Worm (Caenorhabditis elegans) whole organism, L1 larva: ENCODE measurements around the gene clc-24.

Experiments
- nhr-19 ChIP-seq: fragments of 200-800 bp; sonication (Bioruptor generic); conservative IDR thresholded peaks from 2 replicates; pipeline ENCODE4 v1.3.6; 2022; ENCODE audit warnings: missing genetic modification characterization, missing compliant biosample characterization
- nhr-90 ChIP-seq: sonication (generic microtip); optimal IDR thresholded peaks from 2 replicates; lab custom pipeline; 2016; ENCODE audit warnings: mild to moderate bottlenecking, missing genetic modification characterization, missing compliant biosample characterization; ENCODE audit not compliant: poor library complexity
- skn-1 ChIP-seq: fragments of 150-350 bp; optimal IDR thresholded peaks from 2 replicates; lab custom pipeline; 2014; ENCODE audit warnings: missing biosample characterization, missing genetic modification characterization
- snpc-4 ChIP-seq: fragments of 150-350 bp; optimal IDR thresholded peaks from 2 replicates; lab custom pipeline; 2014; ENCODE audit warnings: missing biosample characterization, missing genetic modification characterization

DNA sequence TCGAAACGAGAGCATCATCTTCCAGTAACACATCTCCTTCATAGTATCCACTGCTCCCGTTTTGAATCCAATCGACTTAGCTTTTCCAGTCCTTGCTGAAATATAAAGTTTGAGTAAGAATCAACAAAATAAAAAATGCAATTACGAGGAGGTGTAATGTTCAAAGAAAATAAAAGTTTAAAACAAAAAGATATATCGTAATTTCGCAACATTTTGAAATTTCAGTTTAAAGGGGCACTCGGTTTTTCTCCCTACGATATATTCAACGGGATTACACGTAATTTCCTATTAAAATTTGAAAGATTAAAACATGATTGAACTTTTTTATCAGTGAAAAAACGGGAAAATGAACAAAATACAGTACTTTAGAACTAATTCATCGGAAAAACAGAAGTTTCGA, 6.2 kb downstream of the clc-24 start, which contains the start of gene Y34F4.3:
- TF ChIP-seq nhr-19 (GFP tag; lab: Robert Waterston, UW), result no peak
- no peak for TF ChIP-seq snpc-4
- no peak for TF ChIP-seq skn-1 (tag; lab: Kevin White, UChicago)
- no peak for TF ChIP-seq nhr-90 (tag; lab: Kevin White, UChicago)
